Worm (Caenorhabditis elegans): ENCODE measurements around the gene clec-41.

DNA sequence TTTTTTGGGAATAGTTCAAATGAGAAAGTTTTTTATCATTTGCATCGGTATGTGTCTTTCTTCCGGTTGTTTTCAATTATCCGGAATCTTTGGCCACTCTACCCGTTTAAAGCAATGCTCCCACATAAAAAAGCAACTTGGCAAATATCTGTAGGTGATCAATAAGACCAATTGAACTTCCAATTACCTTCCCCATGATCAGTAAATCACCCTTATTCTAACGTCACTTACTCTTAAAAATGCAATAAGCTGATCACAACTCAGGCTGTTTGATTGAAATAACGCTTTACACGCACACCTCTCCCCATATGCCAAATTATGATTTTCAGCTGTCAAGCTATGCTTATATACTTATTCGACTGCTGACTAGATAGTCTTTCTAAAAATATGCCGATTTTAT lies 42.2 kb downstream of the clec-41 start, which contains the start of gene C34B4.5:
- TF ChIP-seq him-1 (tag; optimal IDR thresholded peaks at IDR 0.05): no peak
- TF ChIP-seq W03F9.2 (tag; optimal IDR thresholded peaks at IDR 0.05): no peak
- TF ChIP-seq dao-5 (tag; optimal IDR thresholded peaks at IDR 0.05): no peak

Measured in whole organism, L4/young adult.